Worm (Caenorhabditis elegans) whole organism, L4 larva: ENCODE measurements around the gene F46G10.1.

ENCODE experiments used
- F10B5.3 ChIP-seq: sonication (generic microtip); optimal IDR thresholded peaks from 2 replicates; lab custom pipeline; 2016; ENCODE audit warnings: mild to moderate bottlenecking, missing genetic modification characterization, missing compliant biosample characterization
- Y48G9A.11 ChIP-seq: fragments of 200-800 bp; sonication (Bioruptor generic); IDR thresholded peaks from 2 replicates; pipeline ENCODE4 v1.3.6; 2022; ENCODE audit warnings: missing genetic modification reagents, missing genetic modification characterization, missing compliant biosample characterization
- Y5F2A.4 ChIP-seq: fragments of 200-800 bp; sonication (Bioruptor generic); optimal IDR thresholded peaks from 2 replicates; lab custom pipeline; 2018; ENCODE audit warnings: mild to moderate bottlenecking, missing genetic modification characterization, missing compliant biosample characterization
- Y75B8A.6 ChIP-seq: fragments of 200-800 bp; sonication (Bioruptor generic); IDR thresholded peaks from 2 replicates; pipeline ENCODE4 v1.3.6; 2022; ENCODE audit warnings: missing genetic modification reagents, missing genetic modification characterization, missing compliant biosample characterization
- ZK337.2 ChIP-seq: fragments of 200-800 bp; sonication (Bioruptor generic); IDR thresholded peaks from 2 replicates; pipeline ENCODE4 v1.3.6; 2022; ENCODE audit warnings: missing genetic modification reagents, missing genetic modification characterization, missing compliant biosample characterization
- aha-1 ChIP-seq: fragments of 150-350 bp; peaks from one replicate; lab custom pipeline; 2014; ENCODE audit warnings: missing biosample characterization, missing genetic modification characterization
- attf-4 ChIP-seq: sonication (generic microtip); optimal IDR thresholded peaks from 3 replicates; lab custom pipeline; 2017; ENCODE audit warnings: missing biosample characterization, missing genetic modification characterization
- ceh-20 ChIP-seq: fragments of 200-800 bp; sonication (Bioruptor generic); IDR thresholded peaks from 2 replicates; pipeline ENCODE4 v1.3.6; 2022; ENCODE audit warnings: missing genetic modification reagents, missing genetic modification characterization, missing compliant biosample characterization
- ceh-82 ChIP-seq: sonication (generic microtip); optimal IDR thresholded peaks from 2 replicates; lab custom pipeline; 2017; ENCODE audit warnings: missing biosample characterization, missing genetic modification characterization
- daf-19 ChIP-seq: fragments of 200-800 bp; sonication (Bioruptor generic); conservative IDR thresholded peaks from 2 replicates; pipeline ENCODE4 v1.3.6; 2022; ENCODE audit warnings: missing genetic modification characterization, missing compliant biosample characterization
- dmd-8 ChIP-seq: fragments of 200-800 bp; sonication (Bioruptor generic); IDR thresholded peaks from 2 replicates; pipeline ENCODE4 v1.3.6; 2022; ENCODE audit warnings: missing genetic modification characterization, missing compliant biosample characterization
- dmd-9 ChIP-seq: fragments of 200-800 bp; sonication (Bioruptor generic); IDR thresholded peaks from 2 replicates; pipeline ENCODE4 v1.3.6; 2022; ENCODE audit warnings: missing genetic modification reagents, missing genetic modification characterization, missing compliant biosample characterization
- dpl-1 ChIP-seq: fragments of 150-350 bp; optimal IDR thresholded peaks from 2 replicates; lab custom pipeline; 2014; ENCODE audit warnings: missing biosample characterization, missing genetic modification reagents, missing genetic modification characterization
- fos-1 ChIP-seq: fragments of 150-350 bp; optimal IDR thresholded peaks from 2 replicates; lab custom pipeline; 2014; ENCODE audit warnings: missing biosample characterization, missing genetic modification characterization
- hlh-11 ChIP-seq: fragments of 200-800 bp; sonication (Bioruptor generic); optimal IDR thresholded peaks from 2 replicates; lab custom pipeline; 2018; ENCODE audit warnings: mild to moderate bottlenecking, missing genetic modification characterization, missing compliant biosample characterization
- hlh-30 ChIP-seq: sonication (generic microtip); optimal IDR thresholded peaks from 2 replicates; lab custom pipeline; 2017; ENCODE audit warnings: antibody characterized with exemption, mild to moderate bottlenecking, missing genetic modification characterization, missing compliant biosample characterization; ENCODE audit not compliant: insufficient read depth
- lin-13 ChIP-seq: fragments of 150-350 bp; optimal IDR thresholded peaks from 2 replicates; lab custom pipeline; 2014; ENCODE audit warnings: missing biosample characterization, missing genetic modification reagents, missing genetic modification characterization
- lin-39 ChIP-seq: fragments of 150-350 bp; optimal IDR thresholded peaks from 2 replicates; lab custom pipeline; 2014; ENCODE audit warnings: missing biosample characterization, missing genetic modification reagents, missing genetic modification characterization
- mdl-1 ChIP-seq, 2 experiments: fragments of 150-350 bp in 1 of 2; sonication (generic microtip) in 1 of 2; optimal IDR thresholded peaks; 2 replicates each; lab custom pipeline; 2014 to 2017; ENCODE audit warnings: missing biosample characterization in 2 of 2, missing genetic modification characterization in 2 of 2
- mes-2 ChIP-seq: sonication (generic microtip); optimal IDR thresholded peaks from 2 replicates; lab custom pipeline; 2016; ENCODE audit warnings: missing genotype, mild to moderate bottlenecking, missing genetic modification characterization, missing compliant biosample characterization; ENCODE audit not compliant: poor library complexity, severe bottlenecking
- nhr-10 ChIP-seq: fragments of 150-350 bp; optimal IDR thresholded peaks from 2 replicates; lab custom pipeline; 2014; ENCODE audit warnings: missing biosample characterization, missing genetic modification characterization
- nhr-102 ChIP-seq: sonication (generic microtip); optimal IDR thresholded peaks from 2 replicates; lab custom pipeline; 2016; ENCODE audit warnings: mild to moderate bottlenecking, missing genetic modification characterization, moderate library complexity, missing compliant biosample characterization
- nhr-111 ChIP-seq: fragments of 200-800 bp; sonication (Bioruptor generic); optimal IDR thresholded peaks from 2 replicates; lab custom pipeline; 2018; ENCODE audit warnings: mild to moderate bottlenecking, missing genetic modification characterization, missing compliant biosample characterization
- nhr-25 ChIP-seq: sonication (generic microtip); optimal IDR thresholded peaks from 2 replicates; lab custom pipeline; 2017; ENCODE audit warnings: missing genetic modification characterization, mild to moderate bottlenecking, missing compliant biosample characterization, antibody characterized with exemption, moderate library complexity, borderline replicate concordance; ENCODE audit not compliant: insufficient read depth
- nhr-28 ChIP-seq: fragments of 150-350 bp; optimal IDR thresholded peaks from 2 replicates; lab custom pipeline; 2014; ENCODE audit warnings: missing biosample characterization, missing genetic modification characterization
- nhr-48 ChIP-seq: sonication (generic microtip); optimal IDR thresholded peaks from 2 replicates; lab custom pipeline; 2016; ENCODE audit warnings: mild to moderate bottlenecking, missing genetic modification characterization, missing compliant biosample characterization
- php-3 ChIP-seq: fragments of 200-800 bp; sonication (Bioruptor generic); IDR thresholded peaks from 2 replicates; pipeline ENCODE4 v1.3.6; 2022; ENCODE audit warnings: missing genetic modification reagents, missing genetic modification characterization, missing compliant biosample characterization
- saeg-2 ChIP-seq: fragments of 200-800 bp; sonication (Bioruptor generic); IDR thresholded peaks from 2 replicates; pipeline ENCODE4 v1.3.6; 2022; ENCODE audit warnings: missing genetic modification reagents, missing genetic modification characterization, missing compliant biosample characterization
- sdz-12 ChIP-seq: fragments of 200-800 bp; sonication (Bioruptor generic); optimal IDR thresholded peaks from 2 replicates; lab custom pipeline; 2018; ENCODE audit warnings: mild to moderate bottlenecking, missing genetic modification characterization, missing compliant biosample characterization
- snpc-4 ChIP-seq: fragments of 150-350 bp; optimal IDR thresholded peaks from 2 replicates; lab custom pipeline; 2014; ENCODE audit warnings: missing biosample characterization, missing genetic modification characterization
- unc-39 ChIP-seq: sonication (generic microtip); optimal IDR thresholded peaks from 2 replicates; lab custom pipeline; 2017; ENCODE audit warnings: missing biosample characterization, missing genetic modification characterization
- unc-62 ChIP-seq, 3 experiments: fragments of 150-350 bp in 1 of 3; sonication (generic microtip); optimal IDR thresholded peaks in 2 of 3; peaks in 1 of 3; 1 replicate in 1 of 3; 2 replicates in 2 of 3; lab custom pipeline; 2014 to 2017; ENCODE audit warnings: missing biosample characterization in 3 of 3, missing genetic modification characterization in 3 of 3, missing genetic modification reagents in 3 of 3, missing genotype in 1 of 3
- zip-11 ChIP-seq: fragments of 200-800 bp; sonication (Bioruptor generic); IDR thresholded peaks from 2 replicates; pipeline ENCODE4 v1.3.6; 2022; ENCODE audit warnings: missing genetic modification characterization, missing compliant biosample characterization
- zip-2 ChIP-seq: fragments of 150-350 bp; optimal IDR thresholded peaks from 2 replicates; lab custom pipeline; 2014; ENCODE audit warnings: missing biosample characterization, missing genetic modification characterization
- ztf-7 ChIP-seq: fragments of 150-350 bp; optimal IDR thresholded peaks from 2 replicates; lab custom pipeline; 2014; ENCODE audit warnings: missing biosample characterization, missing genetic modification characterization

Gene F46G10.1

DNA sequence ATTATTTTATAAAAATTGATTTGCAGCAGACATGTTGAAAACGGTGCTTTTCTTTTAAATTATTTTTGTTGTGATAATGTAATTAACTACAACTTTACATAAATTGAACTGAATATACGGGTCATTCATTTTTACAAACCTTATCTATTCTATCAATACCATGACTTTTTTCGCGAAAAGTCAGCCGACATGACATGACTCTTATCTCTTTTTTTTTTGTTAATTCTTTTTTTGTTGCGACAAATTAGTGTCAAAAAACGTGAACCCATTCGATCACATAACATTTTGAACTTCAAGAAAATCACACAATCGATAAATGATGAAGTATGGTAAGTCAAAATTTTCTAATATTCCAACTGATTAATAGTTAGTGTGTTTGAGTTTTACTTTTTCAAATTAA, 16.5 kb upstream of the F46G10.1 start, which contains the start of gene sir-2.2 (continued):
- no peak for TF ChIP-seq Y5F2A.4 (GFP tag; lab: Kevin White, UChicago)
- no peak for TF ChIP-seq sdz-12 (GFP tag; lab: Kevin White, UChicago)
- no peak for TF ChIP-seq snpc-4 (tag; lab: Kevin White, UChicago)
- no peak for TF ChIP-seq lin-39
- no peak for TF ChIP-seq F10B5.3 (tag; lab: Kevin White, UChicago)
- no peak for TF ChIP-seq attf-4 (tag; lab: Kevin White, UChicago)
- TF ChIP-seq Y48G9A.11, result no peak
- no peak for TF ChIP-seq unc-39 (tag; lab: Kevin White, UChicago)
- TF ChIP-seq ztf-7 (tag; lab: Kevin White, UChicago), result no peak
- no peak for TF ChIP-seq dmd-9 (GFP tag; lab: Robert Waterston, UW)
- no peak for TF ChIP-seq nhr-102 (tag; lab: Kevin White, UChicago)
- TF ChIP-seq nhr-10 (tag; lab: Kevin White, UChicago), result no peak
- no peak for TF ChIP-seq daf-19 (GFP tag; lab: Robert Waterston, UW)
- no peak for TF ChIP-seq mes-2
- peak; percentile 39 for TF ChIP-seq nhr-48 (tag; lab: Kevin White, UChicago)
- TF ChIP-seq dpl-1, result no peak
- TF ChIP-seq fos-1 (tag; lab: Kevin White, UChicago), result no peak
- TF ChIP-seq ZK337.2 (GFP tag; lab: Robert Waterston, UW), result no peak
- TF ChIP-seq lin-13 (GFP tag; lab: Kevin White, UChicago), result no peak
- no peak for TF ChIP-seq ceh-82 (tag; lab: Kevin White, UChicago)

- TF ChIP-seq nhr-25 (tag; lab: Kevin White, UChicago) (peak; percentile 72), nhr-48 (tag; lab: Kevin White, UChicago) (peak; percentile 53), zip-2 (tag; lab: Kevin White, UChicago) (no peak), ceh-20 (GFP tag; lab: Robert Waterston, UW) (peak; percentile 58), hlh-30 (tag; lab: Kevin White, UChicago) (peak; percentile 67), F10B5.3 (tag; lab: Kevin White, UChicago) (no peak), saeg-2 (GFP tag; lab: Robert Waterston, UW) (no peak), Y75B8A.6 (no peak), unc-62 (GFP tag; optimal IDR thresholded peaks at IDR 0.05 in 1 of 2; lab: Kevin White, UChicago) (peak in 1 of 2 experiments; percentile 98), unc-62 (tag; optimal IDR thresholded peaks at IDR 0.05; lab: Kevin White, UChicago) (no peak), nhr-28 (tag; lab: Kevin White, UChicago) (peak; percentile 76), mdl-1 (tag; optimal IDR thresholded peaks at IDR 0.05; lab: Kevin White, UChicago) (peak in 1 of 2 experiments; percentile 72), hlh-11 (tag; lab: Kevin White, UChicago) (peak; percentile 33)
Measured at ce11 chrX:13325039-13325438, 13.5 kb upstream of the F46G10.1 start.

DNA sequence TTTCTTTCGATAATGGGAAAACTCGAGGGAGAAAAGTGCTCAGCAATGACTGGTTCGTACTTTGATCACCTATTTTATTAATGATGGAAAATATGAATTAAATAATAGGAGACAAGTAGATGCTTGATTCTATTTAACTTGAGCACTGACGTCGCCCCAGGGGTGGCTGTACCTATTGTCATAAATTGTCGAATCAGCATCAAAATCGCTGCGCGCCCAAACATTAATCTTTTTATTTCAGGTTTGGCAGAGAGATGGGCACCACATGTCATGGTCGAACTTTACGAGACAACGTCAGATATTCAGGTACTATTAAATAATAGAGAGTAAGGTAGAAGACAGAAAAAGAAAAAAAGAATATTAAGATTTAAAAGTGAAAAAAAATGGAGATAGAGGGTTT, 12.8 kb upstream of the F46G10.1 start:
- TF ChIP-seq ceh-20 (GFP tag; lab: Robert Waterston, UW) (peak; percentile 8; the same call in 1 of the 2 replicates), zip-11 (GFP tag; lab: Robert Waterston, UW) (no peak), dmd-8 (GFP tag; lab: Robert Waterston, UW) (no peak), nhr-111 (no peak), aha-1 (tag; lab: Kevin White, UChicago) (peak; percentile 96)

ce11 chrX:13323697-13324096, 12.1 kb upstream of the F46G10.1 start:
- TF ChIP-seq php-3, result peak; percentile 56; the same call in 1 of the 2 replicates
- TF ChIP-seq hlh-11 (tag; lab: Kevin White, UChicago), result no peak
